Worm (Caenorhabditis elegans) whole organism, young adult: Measurements from ENCODE around the gene str-2.

Experiments
- B0336.3 ChIP-seq: fragments of 200-800 bp; sonication (Bioruptor generic); IDR thresholded peaks from 2 replicates; pipeline ENCODE4 v1.3.6; 2022; ENCODE audit warnings: missing genetic modification characterization, missing compliant biosample characterization
- C06A6.2 ChIP-seq: fragments of 200-800 bp; sonication (Bioruptor generic); conservative IDR thresholded peaks from 2 replicates; pipeline ENCODE4 v1.3.6; 2022; ENCODE audit warnings: missing genetic modification characterization, missing compliant biosample characterization
- F33H1.4 ChIP-seq: fragments of 200-800 bp; sonication (Bioruptor generic); IDR thresholded peaks from 2 replicates; pipeline ENCODE4 v1.3.6; 2022; ENCODE audit warnings: missing genetic modification reagents, missing genetic modification characterization, missing compliant biosample characterization
- F49E8.2 ChIP-seq: sonication (generic microtip); optimal IDR thresholded peaks from 3 replicates; lab custom pipeline; 2017; ENCODE audit warnings: missing genetic modification characterization, mild to moderate bottlenecking, missing compliant biosample characterization, antibody characterized with exemption, moderate library complexity; ENCODE audit not compliant: insufficient read depth
- F55B11.4 ChIP-seq: sonication (generic microtip); optimal IDR thresholded peaks from 2 replicates; lab custom pipeline; 2016; ENCODE audit warnings: missing compliant biosample characterization, missing genetic modification characterization, borderline replicate concordance; ENCODE audit not compliant: insufficient read depth
- K12H6.12 ChIP-seq: fragments of 200-800 bp; sonication (Bioruptor generic); optimal IDR thresholded peaks from 2 replicates; lab custom pipeline; 2018; ENCODE audit warnings: mild to moderate bottlenecking, missing genetic modification characterization, missing compliant biosample characterization
- T07F8.4 ChIP-seq: sonication (generic microtip); optimal IDR thresholded peaks from 2 replicates; lab custom pipeline; 2016; ENCODE audit warnings: mild to moderate bottlenecking, missing genetic modification characterization, moderate library complexity, missing compliant biosample characterization
- Y53F4B.3 ChIP-seq: fragments of 200-800 bp; sonication (Bioruptor generic); IDR thresholded peaks from 2 replicates; pipeline ENCODE4 v1.3.6; 2022; ENCODE audit warnings: missing genetic modification reagents, missing genetic modification characterization, missing compliant biosample characterization
- Y56A3A.18 ChIP-seq: fragments of 200-800 bp; sonication (Bioruptor generic); IDR thresholded peaks from 2 replicates; pipeline ENCODE4 v1.3.6; 2022; ENCODE audit warnings: missing genetic modification reagents, missing genetic modification characterization, missing compliant biosample characterization
- aptf-2 ChIP-seq: fragments of 200-800 bp; sonication (Bioruptor generic); conservative IDR thresholded peaks from 2 replicates; pipeline ENCODE4 v1.3.6; 2022; ENCODE audit warnings: missing genetic modification reagents, missing genetic modification characterization, missing compliant biosample characterization
- bed-1 ChIP-seq: fragments of 200-800 bp; sonication (Bioruptor generic); IDR thresholded peaks from 2 replicates; pipeline ENCODE4 v1.3.6; 2022; ENCODE audit warnings: missing genetic modification reagents, missing genetic modification characterization, missing compliant biosample characterization
- cebp-1 ChIP-seq, 2 experiments: fragments of 200-800 bp in 1 of 2; sonication (Bioruptor generic) in 1 of 2; sonication (generic microtip) in 1 of 2; IDR thresholded peaks in 1 of 2; optimal IDR thresholded peaks in 1 of 2; 2 replicates each; pipeline versions ENCODE4 v1.3.6 to Lab custom; 2017 to 2022; ENCODE audit warnings: missing compliant biosample characterization in 2 of 2, missing genetic modification characterization in 2 of 2, mild to moderate bottlenecking in 1 of 2, missing genetic modification reagents in 1 of 2, moderate library complexity in 1 of 2
- cebp-2 ChIP-seq: fragments of 200-800 bp; sonication (Bioruptor generic); IDR thresholded peaks from 2 replicates; pipeline ENCODE4 v1.3.6; 2022; ENCODE audit warnings: missing genetic modification characterization, missing compliant biosample characterization
- ceh-100 ChIP-seq: fragments of 200-800 bp; sonication (Bioruptor generic); IDR thresholded peaks from 2 replicates; pipeline ENCODE4 v1.3.6; 2022; ENCODE audit warnings: missing genetic modification reagents, missing genetic modification characterization, missing compliant biosample characterization
- ceh-91 ChIP-seq: fragments of 200-800 bp; sonication (Bioruptor generic); IDR thresholded peaks from 2 replicates; pipeline ENCODE4 v1.3.6; 2022; ENCODE audit warnings: missing genetic modification reagents, missing genetic modification characterization, missing compliant biosample characterization
- dpl-1 ChIP-seq: fragments of 150-350 bp; optimal IDR thresholded peaks from 2 replicates; lab custom pipeline; 2014; ENCODE audit warnings: missing biosample characterization, missing genetic modification reagents, missing genetic modification characterization
- efl-1 ChIP-seq: fragments of 150-350 bp; optimal IDR thresholded peaks from 2 replicates; lab custom pipeline; 2014; ENCODE audit warnings: missing biosample characterization, missing genetic modification reagents, missing genetic modification characterization
- egl-18 ChIP-seq: fragments of 200-800 bp; sonication (Bioruptor generic); IDR thresholded peaks from 2 replicates; pipeline ENCODE4 v1.3.6; 2022; ENCODE audit warnings: missing genetic modification reagents, missing genetic modification characterization, missing compliant biosample characterization
- egl-44 ChIP-seq: fragments of 200-800 bp; sonication (Bioruptor generic); IDR thresholded peaks from 2 replicates; pipeline ENCODE4 v1.3.6; 2022; ENCODE audit warnings: missing genetic modification reagents, missing genetic modification characterization, missing compliant biosample characterization
- hlh-12 ChIP-seq: sonication (generic microtip); optimal IDR thresholded peaks from 2 replicates; lab custom pipeline; 2016; ENCODE audit warnings: missing genetic modification characterization, missing compliant biosample characterization
- hlh-26 ChIP-seq: fragments of 200-800 bp; sonication (Bioruptor generic); conservative IDR thresholded peaks from 2 replicates; pipeline ENCODE4 v1.3.6; 2022; ENCODE audit warnings: missing genetic modification reagents, missing genetic modification characterization, missing compliant biosample characterization
- lag-1 ChIP-seq: fragments of 200-800 bp; sonication (Bioruptor generic); IDR thresholded peaks from 2 replicates; pipeline ENCODE4 v1.3.6; 2022; ENCODE audit warnings: missing genetic modification reagents, missing genetic modification characterization, missing compliant biosample characterization
- lsl-1 ChIP-seq: fragments of 200-800 bp; sonication (Bioruptor generic); optimal IDR thresholded peaks from 2 replicates; lab custom pipeline; 2018; ENCODE audit warnings: mild to moderate bottlenecking, missing genetic modification characterization, moderate library complexity, missing compliant biosample characterization
- lsy-27 ChIP-seq: sonication (generic microtip); optimal IDR thresholded peaks from 2 replicates; lab custom pipeline; 2017; ENCODE audit warnings: missing genetic modification characterization, mild to moderate bottlenecking, missing compliant biosample characterization, antibody characterized with exemption, missing genotype, borderline replicate concordance; ENCODE audit not compliant: insufficient read depth
- madf-10 ChIP-seq: sonication (generic microtip); optimal IDR thresholded peaks from 2 replicates; lab custom pipeline; 2016; ENCODE audit warnings: mild to moderate bottlenecking, missing genetic modification characterization, missing compliant biosample characterization
- madf-3 ChIP-seq: fragments of 200-800 bp; sonication (Bioruptor generic); IDR thresholded peaks from 2 replicates; pipeline ENCODE4 v1.3.6; 2022; ENCODE audit warnings: missing genetic modification reagents, missing genetic modification characterization, missing compliant biosample characterization
- madf-6 ChIP-seq: fragments of 200-800 bp; sonication (Bioruptor generic); IDR thresholded peaks from 2 replicates; pipeline ENCODE4 v1.3.6; 2022; ENCODE audit warnings: missing genetic modification reagents, missing genetic modification characterization, missing compliant biosample characterization
- madf-8 ChIP-seq: fragments of 200-800 bp; sonication (Bioruptor generic); conservative IDR thresholded peaks from 2 replicates; pipeline ENCODE4 v1.3.6; 2022; ENCODE audit warnings: missing genetic modification reagents, missing genetic modification characterization, missing compliant biosample characterization
- mes-4 ChIP-seq: sonication (generic microtip); optimal IDR thresholded peaks from 2 replicates; lab custom pipeline; 2016; ENCODE audit warnings: missing genotype, missing genetic modification characterization, missing compliant biosample characterization
- mxl-1 ChIP-seq: sonication (generic microtip); optimal IDR thresholded peaks from 2 replicates; lab custom pipeline; 2016; ENCODE audit warnings: missing genetic modification characterization, missing compliant biosample characterization
- nhr-120 ChIP-seq: fragments of 200-800 bp; sonication (Bioruptor generic); IDR thresholded peaks from 2 replicates; pipeline ENCODE4 v1.3.6; 2022; ENCODE audit warnings: missing genetic modification characterization, missing compliant biosample characterization
- nhr-80 ChIP-seq: sonication (generic microtip); optimal IDR thresholded peaks from 2 replicates; lab custom pipeline; 2016; ENCODE audit warnings: missing genetic modification characterization, missing compliant biosample characterization
- nhr-90 ChIP-seq: sonication (generic microtip); optimal IDR thresholded peaks from 2 replicates; lab custom pipeline; 2016; ENCODE audit warnings: missing genotype, mild to moderate bottlenecking, missing genetic modification characterization, missing compliant biosample characterization
- rec-8 ChIP-seq, 2 experiments: sonication (generic microtip); optimal IDR thresholded peaks; 2 replicates each; lab custom pipeline; 2016; ENCODE audit warnings: mild to moderate bottlenecking in 2 of 2, missing genetic modification characterization in 2 of 2, missing genetic modification reagents in 2 of 2, missing genotype in 2 of 2, missing biosample characterization in 1 of 2, missing compliant biosample characterization in 1 of 2, moderate library complexity in 1 of 2
- repo-1 ChIP-seq: sonication (generic microtip); optimal IDR thresholded peaks from 2 replicates; lab custom pipeline; 2017; ENCODE audit warnings: mild to moderate bottlenecking, missing genetic modification characterization, missing compliant biosample characterization
- sdz-38 ChIP-seq: sonication (generic microtip); optimal IDR thresholded peaks from 2 replicates; lab custom pipeline; 2016; ENCODE audit warnings: missing genotype, missing genetic modification characterization, missing compliant biosample characterization
- snpc-1.3 ChIP-seq: sonication (generic microtip); optimal IDR thresholded peaks from 2 replicates; lab custom pipeline; 2017; ENCODE audit warnings: missing genetic modification characterization, mild to moderate bottlenecking, missing compliant biosample characterization, antibody characterized with exemption, moderate library complexity, missing genotype, missing genetic modification reagents; ENCODE audit not compliant: insufficient read depth
- tbp1 ChIP-seq: fragments of 200-800 bp; sonication (Bioruptor generic); optimal IDR thresholded peaks from 2 replicates; lab custom pipeline; 2018; ENCODE audit warnings: mild to moderate bottlenecking, missing genetic modification characterization, missing compliant biosample characterization
- tlf-1 ChIP-seq: fragments of 200-800 bp; sonication (Bioruptor generic); optimal IDR thresholded peaks from 2 replicates; lab custom pipeline; 2018; ENCODE audit warnings: mild to moderate bottlenecking, missing genetic modification characterization, missing compliant biosample characterization
- unc-62 ChIP-seq: fragments of 150-350 bp; optimal IDR thresholded peaks from 2 replicates; lab custom pipeline; 2014; ENCODE audit warnings: missing biosample characterization, missing genetic modification reagents, missing genetic modification characterization
- xnd-1 ChIP-seq: sonication (generic microtip); optimal IDR thresholded peaks from 2 replicates; lab custom pipeline; 2016; ENCODE audit warnings: missing genotype, missing genetic modification reagents, missing genetic modification characterization, missing compliant biosample characterization
- ztf-18 ChIP-seq: sonication (generic microtip); optimal IDR thresholded peaks from 2 replicates; lab custom pipeline; 2016; ENCODE audit warnings: missing genotype, mild to moderate bottlenecking, missing genetic modification characterization, missing compliant biosample characterization
- ztf-22 ChIP-seq: fragments of 200-800 bp; sonication (Bioruptor generic); optimal IDR thresholded peaks from 2 replicates; lab custom pipeline; 2018; ENCODE audit warnings: mild to moderate bottlenecking, missing genetic modification characterization, moderate library complexity, missing compliant biosample characterization
- ztf-25 ChIP-seq: fragments of 200-800 bp; sonication (Bioruptor generic); IDR thresholded peaks from 2 replicates; pipeline ENCODE4 v1.3.6; 2022; ENCODE audit warnings: missing genetic modification reagents, missing genetic modification characterization, missing compliant biosample characterization
- ztf-3 ChIP-seq: fragments of 200-800 bp; sonication (Bioruptor generic); optimal IDR thresholded peaks from 2 replicates; lab custom pipeline; 2018; ENCODE audit warnings: mild to moderate bottlenecking, missing genetic modification characterization, missing compliant biosample characterization
- ztf-6 ChIP-seq: fragments of 200-800 bp; sonication (Bioruptor generic); IDR thresholded peaks from 2 replicates; pipeline ENCODE4 v1.3.6; 2022; ENCODE audit warnings: missing genetic modification reagents, missing genetic modification characterization, missing compliant biosample characterization

Gene str-2

DNA sequence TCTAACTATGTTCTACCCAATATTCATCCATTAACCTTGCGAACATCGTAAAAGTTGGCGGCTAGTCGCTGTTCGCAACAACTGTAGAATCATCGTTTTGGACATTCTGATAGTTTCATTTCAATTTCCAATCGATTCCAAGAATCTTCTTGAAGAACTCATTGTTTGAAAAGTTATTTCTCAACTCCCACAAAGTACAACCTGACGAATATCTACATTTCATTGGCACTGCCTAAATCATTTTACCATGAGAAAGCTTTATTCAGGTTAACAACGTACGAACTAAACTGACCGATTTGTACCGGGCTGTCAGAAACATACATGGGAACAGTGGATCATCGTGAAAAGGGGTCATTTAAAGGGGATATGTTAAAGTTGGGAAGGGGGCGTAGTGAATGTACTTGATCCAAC, 37.3 kb downstream of the str-2 start, which contains the start of gene F46B6.6 (continued):
- TF ChIP-seq egl-44 (GFP tag; lab: Robert Waterston, UW) (no peak), mes-4 (tag; lab: Kevin White, UChicago) (no peak), cebp-2 (no peak), lsl-1 (GFP tag; lab: Kevin White, UChicago) (peak; percentile 12), mxl-1 (tag; lab: Kevin White, UChicago) (no peak), madf-3 (GFP tag; lab: Robert Waterston, UW) (peak; percentile 60; the same call in 1 of the 2 replicates)

DNA sequence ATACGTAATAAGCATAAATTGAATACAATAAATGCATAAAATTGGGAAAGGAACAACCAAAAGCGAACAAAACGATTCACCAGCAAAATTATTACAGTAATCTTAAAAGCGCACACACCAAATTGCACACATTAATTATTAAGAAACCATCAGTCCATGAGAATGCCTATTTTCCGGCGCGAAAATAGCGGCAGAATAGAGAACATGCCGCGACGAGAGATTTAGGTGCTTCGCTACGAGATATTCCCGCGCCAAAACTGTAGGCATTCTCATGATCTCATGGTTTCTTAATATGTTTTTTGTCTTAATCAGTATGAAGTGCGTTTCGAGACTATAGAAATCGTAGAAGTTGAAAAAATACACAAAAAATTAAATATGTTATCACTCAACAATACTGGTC, 39.8 kb downstream of the str-2 start:
- no peak for TF ChIP-seq K12H6.12 (tag; lab: Kevin White, UChicago)
- TF ChIP-seq egl-18 (GFP tag; lab: Robert Waterston, UW): no peak
- no peak for TF ChIP-seq madf-10 (tag; lab: Kevin White, UChicago)
- TF ChIP-seq lag-1 (GFP tag; lab: Robert Waterston, UW): no peak
- peak; percentile 6; the same call in 1 of the 2 replicates for TF ChIP-seq F33H1.4 (GFP tag; lab: Robert Waterston, UW)
- peak; percentile 56 for TF ChIP-seq efl-1 (GFP tag; lab: Kevin White, UChicago)
- TF ChIP-seq unc-62 (GFP tag; lab: Kevin White, UChicago): no peak
- TF ChIP-seq tbp1: no peak
- no peak for TF ChIP-seq bed-1 (GFP tag; lab: Robert Waterston, UW)
- TF ChIP-seq ceh-100: no peak
- no peak for TF ChIP-seq sdz-38 (tag; lab: Kevin White, UChicago)
- no peak for TF ChIP-seq tlf-1 (GFP tag; lab: Kevin White, UChicago)
- no peak for TF ChIP-seq ztf-25
- no peak for TF ChIP-seq B0336.3 (GFP tag; lab: Robert Waterston, UW)
- no peak for TF ChIP-seq cebp-1 (GFP tag; IDR thresholded peaks at IDR 0.05; lab: Robert Waterston, UW)
- TF ChIP-seq cebp-1 (tag; optimal IDR thresholded peaks at IDR 0.05; lab: Kevin White, UChicago): no peak
- no peak for TF ChIP-seq F49E8.2 (tag; lab: Kevin White, UChicago)
- peak; percentile 49 for TF ChIP-seq xnd-1 (tag; lab: Kevin White, UChicago)
- peak; percentile 21 for TF ChIP-seq dpl-1
- no peak for TF ChIP-seq hlh-26 (GFP tag; lab: Robert Waterston, UW)
- no peak for TF ChIP-seq ztf-22 (GFP tag; lab: Kevin White, UChicago)
- TF ChIP-seq lsy-27: no peak
- TF ChIP-seq ztf-6 (GFP tag; lab: Robert Waterston, UW): no peak
- TF ChIP-seq hlh-12: no peak
- peak; percentile 45 for TF ChIP-seq lsl-1 (GFP tag; lab: Kevin White, UChicago)
- TF ChIP-seq nhr-120 (GFP tag; lab: Robert Waterston, UW): no peak
- no peak for TF ChIP-seq ztf-3 (GFP tag; lab: Kevin White, UChicago)
- no peak for TF ChIP-seq F55B11.4 (tag; lab: Kevin White, UChicago)
- TF ChIP-seq aptf-2 (GFP tag; lab: Robert Waterston, UW): no peak
- TF ChIP-seq ztf-18 (tag; lab: Kevin White, UChicago): no peak
- TF ChIP-seq madf-8 (GFP tag; lab: Robert Waterston, UW): 0 out of 2 replicates have a peak, but pooled peaks have one; percentile 21
- no peak for TF ChIP-seq repo-1
- no peak for TF ChIP-seq Y56A3A.18 (GFP tag; lab: Robert Waterston, UW)
- TF ChIP-seq nhr-90 (tag; lab: Kevin White, UChicago): no peak
- TF ChIP-seq mxl-1 (tag; lab: Kevin White, UChicago): no peak
- TF ChIP-seq madf-6 (GFP tag; lab: Robert Waterston, UW): peak; percentile 82
- TF ChIP-seq ceh-91: peak; percentile 50; the same call in 1 of the 2 replicates
- TF ChIP-seq rec-8 (tag; optimal IDR thresholded peaks at IDR 0.05; lab: Kevin White, UChicago): no peak
- TF ChIP-seq T07F8.4 (tag; lab: Kevin White, UChicago): no peak
- no peak for TF ChIP-seq C06A6.2 (GFP tag; lab: Robert Waterston, UW)
- no peak for TF ChIP-seq nhr-80 (tag; lab: Kevin White, UChicago)
- TF ChIP-seq Y53F4B.3: no peak
- TF ChIP-seq snpc-1.3 (tag; lab: Kevin White, UChicago): no peak
